Fruit fly (Drosophila melanogaster) whole organism, embryonic: ENCODE results near the gene CG5909.

Experiments used
- Atf3 ChIP-seq: fragments of 200-800 bp; sonication (Bioruptor generic); optimal IDR thresholded peaks from 3 replicates; lab custom pipeline; 2016; ENCODE audit warnings: missing biosample characterization, missing genetic modification characterization
- BtbVII ChIP-seq: fragments of 200-800 bp; sonication (Bioruptor generic); optimal IDR thresholded peaks from 3 replicates; lab custom pipeline; 2017; ENCODE audit warnings: missing biosample characterization, mild to moderate bottlenecking, missing genetic modification characterization
- CG10979 ChIP-seq: fragments of 200-800 bp; sonication (Bioruptor generic); optimal IDR thresholded peaks from 2 replicates; lab custom pipeline; 2018; ENCODE audit warnings: missing biosample characterization, mild to moderate bottlenecking, missing genetic modification characterization, moderate library complexity
- CG11504 ChIP-seq: fragments of 200-800 bp; sonication (Bioruptor generic); optimal IDR thresholded peaks from 3 replicates; lab custom pipeline; 2019; ENCODE audit warnings: missing biosample characterization, mild to moderate bottlenecking, missing genetic modification characterization, moderate library complexity
- CG12219 ChIP-seq: fragments of 200-800 bp; sonication (Bioruptor generic); optimal IDR thresholded peaks from 3 replicates; lab custom pipeline; 2018; ENCODE audit warnings: missing biosample characterization, mild to moderate bottlenecking, missing genetic modification characterization
- CG12236 ChIP-seq: fragments of 200-800 bp; sonication (Bioruptor generic); optimal IDR thresholded peaks from 2 replicates; lab custom pipeline; 2016; ENCODE audit warnings: missing biosample characterization, missing genetic modification characterization
- CG12769 ChIP-seq: fragments of 200-800 bp; sonication (Bioruptor generic); optimal IDR thresholded peaks from 2 replicates; lab custom pipeline; 2019; ENCODE audit warnings: missing biosample characterization, mild to moderate bottlenecking, missing genetic modification characterization, moderate library complexity
- CG13287 ChIP-seq: fragments of 200-800 bp; sonication (Bioruptor generic); IDR thresholded peaks from 2 replicates; pipeline ENCODE4 v1.3.6; 2022; ENCODE audit warnings: missing biosample characterization, missing genetic modification characterization; ENCODE audit not compliant: partially characterized antibody
- CG15073 ChIP-seq: fragments of 200-800 bp; sonication (Bioruptor generic); optimal IDR thresholded peaks from 2 replicates; lab custom pipeline; 2016; ENCODE audit warnings: missing biosample characterization, missing genetic modification characterization
- CG15514 ChIP-seq: fragments of 200-800 bp; sonication (Bioruptor generic); optimal IDR thresholded peaks from 3 replicates; lab custom pipeline; 2017; ENCODE audit warnings: missing biosample characterization, missing genetic modification characterization, mild to moderate bottlenecking, moderate library complexity, missing genetic modification reagents
- CG16815 ChIP-seq: fragments of 200-800 bp; sonication (Bioruptor generic); optimal IDR thresholded peaks from 3 replicates; lab custom pipeline; 2017; ENCODE audit warnings: missing biosample characterization, mild to moderate bottlenecking, missing genetic modification characterization
- CG1832 ChIP-seq: fragments of 200-800 bp; sonication (Bioruptor generic); optimal IDR thresholded peaks from 2 replicates; lab custom pipeline; 2017; ENCODE audit warnings: missing biosample characterization, mild to moderate bottlenecking, missing genetic modification characterization, inconsistent platforms
- CG2116 ChIP-seq: fragments of 200-800 bp; sonication (Bioruptor generic); optimal IDR thresholded peaks from 3 replicates; lab custom pipeline; 2018; ENCODE audit warnings: missing biosample characterization, mild to moderate bottlenecking, missing genetic modification characterization
- CG3281 ChIP-seq: fragments of 200-800 bp; sonication (Bioruptor generic); optimal IDR thresholded peaks from 3 replicates; lab custom pipeline; 2017; ENCODE audit warnings: missing biosample characterization, mild to moderate bottlenecking, missing genetic modification characterization
- CG3407 ChIP-seq: fragments of 200-800 bp; sonication (Bioruptor generic); optimal IDR thresholded peaks from 2 replicates; lab custom pipeline; 2018; ENCODE audit warnings: missing biosample characterization, mild to moderate bottlenecking, missing genetic modification characterization
- CG5953 ChIP-seq: fragments of 200-800 bp; sonication (Bioruptor generic); IDR thresholded peaks from 2 replicates; pipeline ENCODE4 v1.3.6; 2022; ENCODE audit warnings: missing biosample characterization, missing genetic modification characterization
- CG6683 ChIP-seq: fragments of 200-800 bp; sonication (Bioruptor generic); optimal IDR thresholded peaks from 2 replicates; lab custom pipeline; 2017; ENCODE audit warnings: missing biosample characterization, mild to moderate bottlenecking, missing genetic modification characterization, missing genetic modification reagents
- CG7271 ChIP-seq: fragments of 200-800 bp; sonication (Bioruptor generic); optimal IDR thresholded peaks from 2 replicates; lab custom pipeline; 2018; ENCODE audit warnings: missing biosample characterization, mild to moderate bottlenecking, missing genetic modification characterization, moderate library complexity
- CG8924 ChIP-seq: fragments of 200-800 bp; optimal IDR thresholded peaks from 3 replicates; lab custom pipeline; 2019; ENCODE audit warnings: missing biosample characterization, mild to moderate bottlenecking, missing genetic modification characterization, moderate library complexity
- CrebB ChIP-seq: fragments of 200-800 bp; sonication (Bioruptor generic); optimal IDR thresholded peaks from 3 replicates; lab custom pipeline; 2018; ENCODE audit warnings: missing biosample characterization, mild to moderate bottlenecking, missing genetic modification characterization
- Fer3 ChIP-seq: fragments of 200-800 bp; sonication (Bioruptor generic); optimal IDR thresholded peaks from 2 replicates; lab custom pipeline; 2018; ENCODE audit warnings: missing biosample characterization, mild to moderate bottlenecking, missing genetic modification characterization, moderate library complexity
- HLH54F ChIP-seq: fragments of 200-800 bp; sonication (Bioruptor generic); optimal IDR thresholded peaks from 3 replicates; lab custom pipeline; 2016; ENCODE audit warnings: missing biosample characterization, missing genetic modification characterization
- HLHmδ ChIP-seq: fragments of 200-800 bp; sonication (Bioruptor generic); optimal IDR thresholded peaks from 2 replicates; lab custom pipeline; 2018; ENCODE audit warnings: missing biosample characterization, mild to moderate bottlenecking, missing genetic modification characterization, moderate library complexity
- Hey ChIP-seq: fragments of 200-800 bp; sonication (Bioruptor generic); optimal IDR thresholded peaks from 3 replicates; lab custom pipeline; 2018; ENCODE audit warnings: missing biosample characterization, mild to moderate bottlenecking, missing genetic modification characterization
- HmgZ ChIP-seq: fragments of 200-800 bp; sonication (Bioruptor generic); optimal IDR thresholded peaks from 2 replicates; lab custom pipeline; 2018; ENCODE audit warnings: missing biosample characterization, mild to moderate bottlenecking, missing genetic modification characterization
- Hr39 ChIP-seq: fragments of >200 bp; optimal IDR thresholded peaks from 2 replicates; lab custom pipeline; 2017
- Hr51 ChIP-seq, 2 experiments: fragments of 200-800 bp; sonication (Bioruptor generic); optimal IDR thresholded peaks; 2 replicates in 1 of 2; 3 replicates in 1 of 2; lab custom pipeline; 2016 to 2018; ENCODE audit warnings: missing biosample characterization in 2 of 2, missing genetic modification characterization in 2 of 2, mild to moderate bottlenecking in 1 of 2, moderate library complexity in 1 of 2
- Kr ChIP-seq: fragments of 200-800 bp; sonication (Bioruptor generic); optimal IDR thresholded peaks from 2 replicates; lab custom pipeline; 2017; ENCODE audit warnings: missing biosample characterization, mild to moderate bottlenecking, missing genetic modification characterization
- Lpt ChIP-seq: fragments of >200 bp; optimal IDR thresholded peaks from 2 replicates; lab custom pipeline; 2018; ENCODE audit warnings: missing biosample characterization, missing genetic modification characterization
- NC2α ChIP-seq: fragments of 200-800 bp; sonication (Bioruptor generic); optimal IDR thresholded peaks from 2 replicates; lab custom pipeline; 2016; ENCODE audit warnings: missing biosample characterization, missing genetic modification characterization
- NfI ChIP-seq: fragments of 200-800 bp; sonication (Bioruptor generic); optimal IDR thresholded peaks from 3 replicates; lab custom pipeline; 2018; ENCODE audit warnings: missing biosample characterization, mild to moderate bottlenecking, missing genetic modification characterization, moderate library complexity
- Ravus ChIP-seq: fragments of 200-800 bp; sonication (Bioruptor generic); IDR thresholded peaks from 2 replicates; pipeline ENCODE4 v1.3.6; 2022; ENCODE audit warnings: missing biosample characterization, missing genetic modification characterization
- Vsx1 ChIP-seq: fragments of 200-800 bp; sonication (Bioruptor generic); optimal IDR thresholded peaks from 2 replicates; lab custom pipeline; 2017; ENCODE audit warnings: missing biosample characterization, mild to moderate bottlenecking, missing genetic modification characterization, missing genetic modification reagents
- YL-1 ChIP-seq: fragments of 200-800 bp; sonication (Bioruptor generic); optimal IDR thresholded peaks from 3 replicates; lab custom pipeline; 2017; ENCODE audit warnings: missing biosample characterization, mild to moderate bottlenecking, missing genetic modification characterization
- cg ChIP-seq: fragments of 200-800 bp; sonication (Bioruptor generic); optimal IDR thresholded peaks from 3 replicates; lab custom pipeline; 2019; ENCODE audit warnings: missing biosample characterization, mild to moderate bottlenecking, missing genetic modification characterization, moderate library complexity
- crc ChIP-seq: fragments of 200-800 bp; sonication (Bioruptor generic); optimal IDR thresholded peaks from 2 replicates; lab custom pipeline; 2016; ENCODE audit warnings: missing biosample characterization, missing genetic modification characterization
- crp ChIP-seq, 2 experiments: fragments of 200-800 bp; sonication (Bioruptor generic); optimal IDR thresholded peaks; 2 replicates in 1 of 2; 3 replicates in 1 of 2; lab custom pipeline; 2017; ENCODE audit warnings: missing biosample characterization in 2 of 2, missing genetic modification characterization in 2 of 2, mild to moderate bottlenecking in 1 of 2, moderate library complexity in 1 of 2
- da ChIP-seq: fragments of 200-800 bp; sonication (Bioruptor generic); optimal IDR thresholded peaks from 2 replicates; lab custom pipeline; 2016; ENCODE audit warnings: missing biosample characterization, missing genetic modification characterization
- dimm ChIP-seq: fragments of 200-800 bp; sonication (Bioruptor generic); IDR thresholded peaks from 2 replicates; pipeline ENCODE4 v1.3.6; 2022; ENCODE audit warnings: missing biosample characterization, missing genetic modification characterization
- ewg ChIP-seq: fragments of 200-800 bp; sonication (Bioruptor generic); optimal IDR thresholded peaks from 3 replicates; lab custom pipeline; 2017; ENCODE audit warnings: mild to moderate bottlenecking, missing biosample characterization, missing genetic modification reagents, missing genetic modification characterization
- gcm ChIP-seq: fragments of 200-800 bp; sonication (Bioruptor generic); optimal IDR thresholded peaks from 2 replicates; lab custom pipeline; 2019; ENCODE audit warnings: missing biosample characterization, mild to moderate bottlenecking, missing genetic modification characterization, moderate library complexity
- gro ChIP-seq: fragments of 200-800 bp; sonication (Bioruptor generic); optimal IDR thresholded peaks from 2 replicates; lab custom pipeline; 2016; ENCODE audit warnings: missing biosample characterization, missing genetic modification characterization
- jumu ChIP-seq: fragments of 200-800 bp; sonication (Bioruptor generic); optimal IDR thresholded peaks from 3 replicates; lab custom pipeline; 2016; ENCODE audit warnings: missing biosample characterization, missing genetic modification characterization
- klu ChIP-seq: fragments of 200-800 bp; sonication (Bioruptor generic); IDR thresholded peaks from 2 replicates; pipeline ENCODE4 v1.3.6; 2022; ENCODE audit warnings: missing biosample characterization, missing genetic modification characterization
- lilli ChIP-seq: fragments of 200-800 bp; sonication (Bioruptor generic); optimal IDR thresholded peaks from 3 replicates; lab custom pipeline; 2016; ENCODE audit warnings: missing biosample characterization, missing genetic modification characterization
- mld ChIP-seq: fragments of 200-800 bp; sonication (Bioruptor generic); IDR thresholded peaks from 3 replicates; pipeline ENCODE4 v1.3.6; 2022; ENCODE audit warnings: missing biosample characterization, missing genetic modification characterization; ENCODE audit not compliant: partially characterized antibody
- nau ChIP-seq: fragments of 200-800 bp; sonication (Bioruptor generic); optimal IDR thresholded peaks from 3 replicates; lab custom pipeline; 2017; ENCODE audit warnings: missing biosample characterization, mild to moderate bottlenecking, missing genetic modification characterization, missing genetic modification reagents
- tgo ChIP-seq: fragments of 200-800 bp; sonication (Bioruptor generic); IDR thresholded peaks from 3 replicates; pipeline ENCODE4 v1.3.6; 2022; ENCODE audit warnings: missing biosample characterization, missing genetic modification characterization
- tin ChIP-seq: fragments of 200-800 bp; sonication (Bioruptor generic); optimal IDR thresholded peaks from 3 replicates; lab custom pipeline; 2016; ENCODE audit warnings: missing biosample characterization, missing genetic modification characterization

Gene CG5909

DNA sequence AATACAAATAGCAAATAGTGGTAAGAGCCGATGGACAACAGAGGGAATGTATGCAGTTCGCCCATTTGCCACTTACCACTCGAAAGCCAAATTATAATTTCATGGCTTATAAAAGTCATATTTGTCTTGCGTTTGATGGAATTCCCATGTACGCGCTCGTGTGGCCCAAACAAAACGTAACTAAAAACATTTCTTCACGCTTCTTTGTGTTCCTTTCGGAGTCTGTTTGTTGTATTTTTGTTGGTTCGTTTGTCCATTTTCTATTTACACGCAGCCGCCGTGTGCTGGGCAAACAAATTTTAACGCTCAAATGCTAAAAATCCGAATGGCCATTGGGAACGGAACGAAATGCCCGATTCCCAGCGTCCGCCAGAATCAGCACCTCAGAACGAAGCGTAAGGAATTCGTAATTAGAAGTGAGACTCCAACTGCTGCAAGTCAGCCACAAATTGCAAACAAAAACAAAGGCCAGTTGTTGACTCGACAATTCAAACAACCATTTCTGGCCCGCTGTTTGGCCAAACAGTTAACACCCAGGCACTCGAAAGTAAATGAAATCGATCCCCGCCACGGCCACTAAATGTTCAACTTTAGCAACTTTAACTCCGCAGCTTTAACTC is 47.9 kb downstream of the CG5909 start (continued):
- TF ChIP-seq CG5953 (GFP tag; lab: Robert Waterston, UW) (peak; percentile 59; the same call in 1 of the 2 replicates), BtbVII (GFP tag; lab: Kevin White, UChicago) (peak; percentile 27), CG7271 (tag; lab: Kevin White, UChicago) (peak; percentile 76), CG11504 (peak; percentile 24), gro (GFP tag; lab: Kevin White, UChicago) (no peak), CG13287 (GFP tag; lab: Robert Waterston, UW) (no peak), dimm (no peak), Hr39 (lab: Kevin White, UChicago) (no peak), Kr (no peak), Vsx1 (GFP tag; lab: Kevin White, UChicago) (peak; percentile 54), Hey (tag; lab: Kevin White, UChicago) (no peak), CG16815 (GFP tag; lab: Kevin White, UChicago) (no peak), crp (GFP tag; optimal IDR thresholded peaks at IDR 0.05; lab: Kevin White, UChicago) (no peak), CG12769 (tag; lab: Kevin White, UChicago) (no peak), HLH54F (GFP tag; lab: Kevin White, UChicago) (no peak), mld (GFP tag; lab: Robert Waterston, UW) (no peak), tgo (no peak; the same call in 2 of the 3 replicates), da (GFP tag; lab: Kevin White, UChicago) (no peak), CG1832 (GFP tag; lab: Kevin White, UChicago) (no peak), NC2α (GFP tag; lab: Kevin White, UChicago) (no peak), cg (GFP tag; lab: Kevin White, UChicago) (no peak), tin (GFP tag; lab: Kevin White, UChicago) (no peak), HmgZ (tag; lab: Kevin White, UChicago) (peak; percentile 9), CG12236 (GFP tag; lab: Kevin White, UChicago) (peak; percentile 45), Fer3 (tag; lab: Kevin White, UChicago) (peak; percentile 3), Lpt (GFP tag; lab: Kevin White, UChicago) (no peak), klu (GFP tag; lab: Robert Waterston, UW) (0 out of 2 replicates have a peak, but pooled peaks have one; percentile 42), CG2116 (GFP tag; lab: Kevin White, UChicago) (peak; percentile 4), gcm (GFP tag; lab: Kevin White, UChicago) (no peak), CG8924 (tag; lab: Kevin White, UChicago) (peak; percentile 42), Ravus (no peak), CG15514 (GFP tag; lab: Kevin White, UChicago) (peak; percentile 12), lilli (GFP tag; lab: Kevin White, UChicago) (no peak), jumu (GFP tag; lab: Kevin White, UChicago) (no peak), CG3281 (GFP tag; lab: Kevin White, UChicago) (no peak), NfI (GFP tag; lab: Kevin White, UChicago) (no peak), CG12219 (GFP tag; lab: Kevin White, UChicago) (no peak), ewg (peak; percentile 21), CrebB (tag; lab: Kevin White, UChicago) (peak; percentile 47), crc (GFP tag; lab: Kevin White, UChicago) (no peak), CG10979 (tag; lab: Kevin White, UChicago) (peak; percentile 3), YL-1 (GFP tag; lab: Kevin White, UChicago) (peak; percentile 18), nau (GFP tag; lab: Kevin White, UChicago) (peak; percentile 61), HLHmδ (peak; percentile 23), CG15073 (GFP tag; lab: Kevin White, UChicago) (no peak), Hr51 (GFP tag; optimal IDR thresholded peaks at IDR 0.05; lab: Kevin White, UChicago) (peak in 1 of 2 experiments; percentile 24), CG6683 (GFP tag; lab: Kevin White, UChicago) (no peak), Atf3 (GFP tag; lab: Kevin White, UChicago) (peak; percentile 15), CG3407 (GFP tag; lab: Kevin White, UChicago) (peak; percentile 72)
